Worm (Caenorhabditis elegans) whole organism, early embryonic: ENCODE measurements around the gene mut-7.

Source experiments
- B0310.2 ChIP-seq: sonication (generic microtip); optimal IDR thresholded peaks from 2 replicates; lab custom pipeline; 2016; ENCODE audit warnings: mild to moderate bottlenecking, missing genetic modification characterization, missing compliant biosample characterization
- F13C5.2 ChIP-seq: sonication (generic microtip); optimal IDR thresholded peaks from 2 replicates; lab custom pipeline; 2017; ENCODE audit warnings: mild to moderate bottlenecking, missing genetic modification characterization, inconsistent platforms, missing compliant biosample characterization
- aly-1 ChIP-seq: sonication (generic microtip); optimal IDR thresholded peaks from 2 replicates; lab custom pipeline; 2016; ENCODE audit warnings: missing genetic modification characterization, missing compliant biosample characterization
- ama-1 ChIP-seq: fragments of 150-350 bp; optimal IDR thresholded peaks from 2 replicates; lab custom pipeline; 2014
- ceh-13 ChIP-seq: fragments of 200-800 bp; sonication (Bioruptor generic); optimal IDR thresholded peaks from 2 replicates; lab custom pipeline; 2018; ENCODE audit warnings: mild to moderate bottlenecking, missing genetic modification characterization, missing compliant biosample characterization
- ceh-36 ChIP-seq: sonication (generic microtip); optimal IDR thresholded peaks from 2 replicates; lab custom pipeline; 2016; ENCODE audit warnings: missing genetic modification characterization, inconsistent platforms, missing compliant biosample characterization
- ets-7 ChIP-seq: sonication (generic microtip); optimal IDR thresholded peaks from 2 replicates; lab custom pipeline; 2016; ENCODE audit warnings: missing genotype, missing genetic modification characterization, missing compliant biosample characterization
- flt-1 ChIP-seq: fragments of 200-800 bp; sonication (Bioruptor generic); IDR thresholded peaks from 2 replicates; pipeline ENCODE4 v1.3.6; 2022; ENCODE audit warnings: missing genetic modification characterization, missing compliant biosample characterization
- hmbx-1 ChIP-seq: sonication (generic microtip); optimal IDR thresholded peaks from 2 replicates; lab custom pipeline; 2016; ENCODE audit warnings: mild to moderate bottlenecking, missing genetic modification characterization, missing compliant biosample characterization
- hmg-4 ChIP-seq: fragments of 200-800 bp; sonication (Bioruptor generic); optimal IDR thresholded peaks from 2 replicates; lab custom pipeline; 2018; ENCODE audit warnings: mild to moderate bottlenecking, missing genetic modification characterization, missing compliant biosample characterization
- hnd-1 ChIP-seq: sonication (generic microtip); optimal IDR thresholded peaks from 2 replicates; lab custom pipeline; 2016; ENCODE audit warnings: missing genetic modification characterization, missing compliant biosample characterization
- pes-1 ChIP-seq: fragments of 200-800 bp; sonication (Bioruptor generic); IDR thresholded peaks from 2 replicates; pipeline ENCODE4 v1.3.6; 2022; ENCODE audit warnings: missing genetic modification reagents, missing genetic modification characterization, missing compliant biosample characterization
- scrt-1 ChIP-seq: fragments of 200-800 bp; sonication (Bioruptor generic); IDR thresholded peaks from 2 replicates; pipeline ENCODE4 v1.3.6; 2022; ENCODE audit warnings: missing genetic modification characterization, missing compliant biosample characterization
- sea-1 ChIP-seq: fragments of 200-800 bp; sonication (Bioruptor generic); conservative IDR thresholded peaks from 2 replicates; pipeline ENCODE4 v1.3.6; 2022; ENCODE audit warnings: missing genetic modification characterization, missing compliant biosample characterization
- tbx-11 ChIP-seq: fragments of 200-800 bp; sonication (Bioruptor generic); IDR thresholded peaks from 2 replicates; pipeline ENCODE4 v1.3.6; 2022; ENCODE audit warnings: missing genetic modification characterization, missing compliant biosample characterization
- tbx-37 ChIP-seq: fragments of 200-800 bp; sonication (Bioruptor generic); conservative IDR thresholded peaks from 2 replicates; pipeline ENCODE4 v1.3.6; 2022; ENCODE audit warnings: missing genetic modification reagents, missing genetic modification characterization, missing compliant biosample characterization
- tra-4 ChIP-seq: sonication (generic microtip); optimal IDR thresholded peaks from 2 replicates; lab custom pipeline; 2017; ENCODE audit warnings: missing genetic modification characterization, missing compliant biosample characterization

Gene mut-7

DNA sequence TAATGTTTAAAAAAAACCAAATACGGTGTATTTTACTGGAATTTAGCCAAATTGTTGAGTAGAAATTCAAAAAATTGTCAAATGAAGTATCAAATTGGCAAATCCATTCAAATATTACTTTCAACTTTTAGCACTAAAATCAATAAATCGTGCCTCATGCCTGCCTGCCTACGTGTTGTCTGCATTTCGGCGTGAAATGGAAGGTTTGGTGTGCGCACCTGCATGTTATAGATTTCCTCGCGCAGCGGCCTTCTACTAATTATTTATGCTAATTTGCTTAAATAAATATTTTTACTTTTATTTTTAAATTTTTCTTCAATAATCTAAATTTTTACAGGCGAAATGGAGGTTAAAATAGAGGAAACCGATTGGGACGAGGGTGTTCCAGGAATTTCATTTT is 13.4 kb downstream of the mut-7 start, which contains the start of gene ZK1098.2:
ZK1098.2 (plus strand) TSS at position 336 of the 400 bp plus-strand sequence.
- no peak for TF ChIP-seq tbx-11 (GFP tag; lab: Robert Waterston, UW)
- TF ChIP-seq hnd-1 (tag; lab: Kevin White, UChicago) = no peak

DNA sequence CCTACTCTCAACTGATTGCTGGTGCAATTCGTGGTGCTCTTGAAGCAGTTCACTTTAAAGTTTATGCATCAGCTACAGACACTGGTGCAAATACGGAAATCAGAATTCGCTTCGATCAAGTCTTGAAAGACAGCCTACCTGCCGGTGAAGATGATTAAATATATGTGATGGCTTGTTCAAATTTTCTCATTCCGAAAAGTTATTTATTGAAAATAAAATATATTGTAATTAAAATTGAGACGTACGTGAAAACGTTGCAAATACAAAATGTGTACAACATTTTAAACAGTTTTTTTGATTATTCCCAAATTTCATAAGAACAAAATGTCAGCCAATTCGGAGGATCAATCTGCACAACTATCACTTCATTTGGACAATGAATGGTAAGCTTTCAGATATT is 15.3 kb downstream of the mut-7 start, which contains the start of gene ZK1098.6:
ZK1098.6 (plus strand) TSS at position 301 of the 400 bp plus-strand sequence.
- TF ChIP-seq hmbx-1 (no peak), ceh-36 (tag; lab: Kevin White, UChicago) (no peak), ets-7 (tag; lab: Kevin White, UChicago) (no peak), tra-4 (tag; lab: Kevin White, UChicago) (no peak), scrt-1 (GFP tag; lab: Robert Waterston, UW) (no peak), tbx-11 (GFP tag; lab: Robert Waterston, UW) (no peak), pes-1 (no peak), sea-1 (GFP tag; lab: Robert Waterston, UW) (no peak), B0310.2 (tag; lab: Kevin White, UChicago) (no peak), flt-1 (GFP tag; lab: Robert Waterston, UW) (no peak)

DNA sequence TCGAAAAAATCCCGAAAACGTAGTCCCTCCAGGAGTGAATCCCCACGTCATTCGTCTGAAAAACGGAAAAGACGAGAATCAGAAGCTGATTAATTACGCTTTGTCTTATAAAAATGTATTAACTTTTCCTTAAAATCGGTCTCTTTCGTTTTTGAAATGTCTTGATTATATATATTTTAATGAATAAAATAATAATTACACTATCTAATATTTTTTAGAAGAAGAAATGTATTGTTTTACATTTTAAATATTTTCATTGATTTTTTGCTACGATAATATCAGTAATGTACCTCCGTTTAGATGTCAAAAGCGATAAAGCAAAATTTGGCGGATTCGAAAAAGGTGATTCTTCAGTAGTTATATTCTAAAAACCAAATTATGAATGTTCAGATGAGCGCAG is 16.9 kb downstream of the mut-7 start, which contains the start of gene trpp-3:
trpp-3 (plus strand) TSS at position 301 of the 400 bp plus-strand sequence.
- TF ChIP-seq ama-1 (no peak), hmg-4 (GFP tag; lab: Kevin White, UChicago) (no peak), tbx-11 (GFP tag; lab: Robert Waterston, UW) (no peak), sea-1 (GFP tag; lab: Robert Waterston, UW) (no peak), F13C5.2 (tag; lab: Kevin White, UChicago) (no peak), tbx-37 (no peak), tra-4 (tag; lab: Kevin White, UChicago) (no peak), flt-1 (GFP tag; lab: Robert Waterston, UW) (no peak), pes-1 (no peak), aly-1 (tag; lab: Kevin White, UChicago) (no peak)

DNA sequence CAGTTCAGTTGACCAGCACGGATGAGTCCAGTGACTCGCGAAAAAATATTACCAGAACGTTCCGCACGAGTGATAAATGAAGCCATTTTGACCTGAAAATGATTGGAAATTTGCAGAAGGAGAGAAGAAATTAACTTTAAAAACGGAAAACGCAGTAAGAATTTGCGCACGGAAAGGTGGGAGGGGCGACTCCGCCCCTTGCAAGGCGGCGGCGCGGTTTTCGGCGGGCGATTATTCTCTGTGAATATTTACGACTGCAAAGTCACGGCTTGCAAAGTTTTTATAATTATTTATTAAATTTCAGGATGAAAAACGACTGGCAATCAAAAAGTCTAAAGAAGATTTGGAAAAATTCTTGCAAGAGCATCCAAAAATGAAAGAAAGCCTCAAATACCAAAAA is 18.6 kb downstream of the mut-7 start, which contains the start of gene mrps-23:
mrps-23 (minus strand) TSS at position 92 of the 400 bp plus-strand sequence.
- TF ChIP-seq sea-1 (GFP tag; lab: Robert Waterston, UW) (no peak), hmg-4 (GFP tag; lab: Kevin White, UChicago) (peak; percentile 7)

DNA sequence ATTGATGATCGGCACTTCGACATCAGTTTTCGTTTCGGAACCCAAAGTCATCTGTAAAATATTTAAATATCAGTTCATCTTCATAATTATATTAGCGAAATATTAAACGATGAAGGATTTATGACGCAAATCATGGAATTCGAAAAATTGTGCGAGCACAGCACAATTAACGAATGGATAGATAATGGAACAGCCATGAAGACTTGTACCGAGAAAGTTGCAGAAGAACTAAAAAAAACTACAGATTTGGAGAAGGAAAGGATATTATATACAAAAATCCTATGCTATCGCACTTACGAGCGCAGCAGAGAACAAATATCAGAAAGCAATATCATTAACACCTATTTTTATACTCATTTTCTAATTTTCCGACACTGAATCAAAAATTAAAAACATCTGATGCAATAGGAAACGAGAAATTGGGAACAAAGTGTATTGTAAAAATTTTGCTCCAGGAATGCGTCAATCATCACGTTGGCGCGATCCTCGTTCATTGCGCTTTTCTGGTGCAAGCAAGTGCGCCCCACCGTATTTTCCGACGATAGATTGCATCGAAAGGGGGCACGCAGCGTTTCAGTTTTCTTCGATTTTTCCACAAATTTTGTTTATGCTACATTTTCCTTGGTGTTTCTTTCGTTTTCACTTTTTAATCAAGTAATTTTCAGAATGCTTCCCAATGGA is 20.6 kb downstream of the mut-7 start, which contains the start of the genes clu-1 and prp-40:
clu-1 (minus strand) TSS at position 51 of the 681 bp plus-strand sequence.
prp-40 (plus strand) TSS at position 666 of the 681 bp plus-strand sequence.
- TF ChIP-seq hmg-4 (GFP tag; lab: Kevin White, UChicago) = peak; percentile 37
- TF ChIP-seq tbx-37 = 0 out of 2 replicates have a peak, but pooled peaks have one; percentile 13
- TF ChIP-seq hmbx-1 = no peak
- TF ChIP-seq F13C5.2 (tag; lab: Kevin White, UChicago) = peak; percentile 36
- no peak for TF ChIP-seq tbx-11 (GFP tag; lab: Robert Waterston, UW)

DNA sequence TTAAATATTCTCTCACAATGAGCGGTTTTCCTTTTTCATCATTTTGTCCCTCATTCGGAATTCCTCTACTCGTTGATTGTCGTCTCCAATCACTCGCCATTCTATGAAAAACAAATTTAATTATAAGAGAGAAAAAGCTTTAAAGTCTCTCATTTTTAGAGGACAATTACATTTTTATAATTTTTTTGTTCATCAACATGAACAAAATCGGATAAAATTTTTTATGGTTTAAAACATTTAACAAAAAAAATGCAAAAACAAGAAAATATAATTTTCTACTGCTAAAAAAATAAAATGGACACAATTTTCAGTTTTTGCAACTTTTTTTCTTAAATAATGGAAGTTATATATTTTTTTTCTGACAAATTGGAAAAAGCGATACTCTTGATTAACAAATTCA is 26.0 kb downstream of the mut-7 start, which contains the start of gene F55H2.7:
F55H2.7 (minus strand) TSS at position 101 of the 400 bp plus-strand sequence.
- no peak for TF ChIP-seq tbx-37
- no peak for TF ChIP-seq ama-1
- no peak for TF ChIP-seq hmbx-1
- no peak for TF ChIP-seq B0310.2 (tag; lab: Kevin White, UChicago)
- TF ChIP-seq pes-1 = no peak
- no peak for TF ChIP-seq hmg-4 (GFP tag; lab: Kevin White, UChicago)
- TF ChIP-seq ceh-13 (GFP tag; lab: Kevin White, UChicago) = no peak
- TF ChIP-seq ceh-36 (tag; lab: Kevin White, UChicago) = no peak
- TF ChIP-seq F13C5.2 (tag; lab: Kevin White, UChicago) = no peak
- no peak for TF ChIP-seq aly-1 (tag; lab: Kevin White, UChicago)
- no peak for TF ChIP-seq scrt-1 (GFP tag; lab: Robert Waterston, UW)
- TF ChIP-seq ets-7 (tag; lab: Kevin White, UChicago) = no peak

DNA sequence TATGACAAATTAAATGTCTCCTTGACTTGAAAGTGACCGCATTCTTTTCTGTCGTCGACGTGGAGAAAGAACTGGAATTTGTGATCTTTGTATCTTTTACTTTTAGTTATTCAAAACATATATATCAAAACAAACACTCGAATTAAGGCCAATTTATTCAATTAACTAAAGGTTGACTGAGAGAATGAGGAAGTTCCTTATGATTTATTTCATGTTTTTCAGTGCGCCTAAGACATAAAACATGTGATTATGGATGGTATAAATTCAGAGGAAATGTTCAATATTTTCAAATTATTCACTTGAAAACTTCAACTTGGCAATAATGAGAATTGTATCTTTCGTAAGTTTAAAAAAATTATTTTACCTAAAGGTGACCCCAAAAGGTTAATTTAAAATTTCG is 28.6 kb downstream of the mut-7 start, which contains the start of gene F55H2.8:
F55H2.8 (plus strand) TSS at position 301 of the 400 bp plus-strand sequence.
- no peak for TF ChIP-seq scrt-1 (GFP tag; lab: Robert Waterston, UW)
- TF ChIP-seq hmg-4 (GFP tag; lab: Kevin White, UChicago) = no peak

DNA sequence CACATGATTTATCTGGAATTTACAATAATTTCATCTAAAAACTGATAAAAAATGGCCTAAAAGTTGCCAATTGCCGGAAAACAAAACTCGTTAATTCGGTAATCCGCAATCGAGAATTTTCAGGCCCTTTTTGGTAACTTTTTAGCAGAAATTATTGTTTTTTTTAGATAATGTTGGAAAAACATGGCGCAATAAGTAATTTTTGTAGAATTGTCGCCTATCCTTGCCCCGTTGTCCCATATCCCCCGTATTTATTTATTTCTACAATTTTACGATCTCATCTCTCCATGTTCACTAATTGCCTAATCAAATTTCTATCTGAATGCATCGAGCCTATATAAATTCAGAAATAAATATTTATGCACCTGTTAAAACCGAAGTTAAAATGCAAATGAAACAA is 29.2 kb downstream of the mut-7 start:
- TF ChIP-seq ceh-13 (GFP tag; lab: Kevin White, UChicago) = no peak
- TF ChIP-seq sea-1 (GFP tag; lab: Robert Waterston, UW) = no peak
- TF ChIP-seq hnd-1 (tag; lab: Kevin White, UChicago) = no peak
- no peak for TF ChIP-seq B0310.2 (tag; lab: Kevin White, UChicago)
- TF ChIP-seq ama-1 = no peak
- TF ChIP-seq scrt-1 (GFP tag; lab: Robert Waterston, UW) = no peak
- no peak for TF ChIP-seq hmbx-1
- TF ChIP-seq pes-1 = no peak
- TF ChIP-seq ets-7 (tag; lab: Kevin White, UChicago) = no peak
- TF ChIP-seq ceh-36 (tag; lab: Kevin White, UChicago) = no peak
- no peak for TF ChIP-seq F13C5.2 (tag; lab: Kevin White, UChicago)
- TF ChIP-seq hmg-4 (GFP tag; lab: Kevin White, UChicago) = no peak
- no peak for TF ChIP-seq tbx-11 (GFP tag; lab: Robert Waterston, UW)
- no peak for TF ChIP-seq aly-1 (tag; lab: Kevin White, UChicago)
- TF ChIP-seq tra-4 (tag; lab: Kevin White, UChicago) = no peak
- TF ChIP-seq flt-1 (GFP tag; lab: Robert Waterston, UW) = no peak
- no peak for TF ChIP-seq tbx-37
